Worm (Caenorhabditis elegans) whole organism, L4 larva: Measurements from ENCODE around the gene T25E4.2.
"Not testable (repeated sequence)": the region's sequence is repeated elsewhere in the genome, so short reads cannot be mapped to it uniquely, and the experiment has no call there.

Experiments used
- D1046.2 ChIP-seq: fragments of 200-800 bp; sonication (Bioruptor generic); IDR thresholded peaks from 2 replicates; pipeline ENCODE4 v1.3.6; 2022; ENCODE audit warnings: missing genetic modification characterization, missing compliant biosample characterization
- F26F4.8 ChIP-seq: fragments of 200-800 bp; sonication (Bioruptor generic); conservative IDR thresholded peaks from 2 replicates; pipeline ENCODE4 v1.3.6; 2022; ENCODE audit warnings: missing genetic modification characterization, missing compliant biosample characterization
- F37D6.2 ChIP-seq: sonication (generic microtip); optimal IDR thresholded peaks from 2 replicates; lab custom pipeline; 2016; ENCODE audit warnings: mild to moderate bottlenecking, missing genetic modification characterization, missing compliant biosample characterization
- T20F7.1 ChIP-seq: fragments of 200-800 bp; sonication (Bioruptor generic); optimal IDR thresholded peaks from 2 replicates; lab custom pipeline; 2018; ENCODE audit warnings: mild to moderate bottlenecking, missing genetic modification characterization, missing compliant biosample characterization
- ZK337.2 ChIP-seq: fragments of 200-800 bp; sonication (Bioruptor generic); IDR thresholded peaks from 2 replicates; pipeline ENCODE4 v1.3.6; 2022; ENCODE audit warnings: missing genetic modification reagents, missing genetic modification characterization, missing compliant biosample characterization
- ZK546.5 ChIP-seq, 2 experiments: sonication (generic microtip); optimal IDR thresholded peaks; 2 replicates each; lab custom pipeline; 2017; ENCODE audit warnings: missing biosample characterization in 2 of 2, missing genetic modification characterization in 2 of 2
- ceh-44 ChIP-seq: fragments of 200-800 bp; sonication (Bioruptor generic); IDR thresholded peaks from 2 replicates; pipeline ENCODE4 v1.3.6; 2022; ENCODE audit warnings: missing genetic modification reagents, missing genetic modification characterization, missing compliant biosample characterization
- daf-8 ChIP-seq: fragments of 200-800 bp; sonication (Bioruptor generic); IDR thresholded peaks from 2 replicates; pipeline ENCODE4 v1.3.6; 2022; ENCODE audit warnings: missing genetic modification characterization, missing compliant biosample characterization
- dmd-6 ChIP-seq: fragments of 200-800 bp; sonication (Bioruptor generic); IDR thresholded peaks from 2 replicates; pipeline ENCODE4 v1.3.6; 2022; ENCODE audit warnings: missing genetic modification reagents, missing genetic modification characterization, missing compliant biosample characterization
- dve-1 ChIP-seq: sonication (generic microtip); optimal IDR thresholded peaks from 2 replicates; lab custom pipeline; 2017; ENCODE audit warnings: antibody characterized with exemption, mild to moderate bottlenecking, missing genetic modification characterization, missing compliant biosample characterization; ENCODE audit not compliant: insufficient read depth
- gei-8 ChIP-seq: fragments of 200-800 bp; sonication (Bioruptor generic); optimal IDR thresholded peaks from 2 replicates; lab custom pipeline; 2018; ENCODE audit warnings: mild to moderate bottlenecking, missing genetic modification characterization, missing compliant biosample characterization
- hlh-30 ChIP-seq: sonication (generic microtip); optimal IDR thresholded peaks from 2 replicates; lab custom pipeline; 2017; ENCODE audit warnings: antibody characterized with exemption, mild to moderate bottlenecking, missing genetic modification characterization, missing compliant biosample characterization; ENCODE audit not compliant: insufficient read depth
- lin-39 ChIP-seq: fragments of 150-350 bp; optimal IDR thresholded peaks from 2 replicates; lab custom pipeline; 2014; ENCODE audit warnings: missing biosample characterization, missing genetic modification reagents, missing genetic modification characterization
- madf-9 ChIP-seq: fragments of 200-800 bp; sonication (Bioruptor generic); conservative IDR thresholded peaks from 2 replicates; pipeline ENCODE4 v1.3.6; 2022; ENCODE audit warnings: missing genetic modification reagents, missing genetic modification characterization, missing compliant biosample characterization
- mes-2 ChIP-seq: sonication (generic microtip); optimal IDR thresholded peaks from 2 replicates; lab custom pipeline; 2016; ENCODE audit warnings: missing genotype, mild to moderate bottlenecking, missing genetic modification characterization, missing compliant biosample characterization; ENCODE audit not compliant: poor library complexity, severe bottlenecking
- mxl-3 ChIP-seq: fragments of 200-800 bp; sonication (Bioruptor generic); optimal IDR thresholded peaks from 2 replicates; lab custom pipeline; 2018; ENCODE audit warnings: mild to moderate bottlenecking, missing genetic modification characterization, missing compliant biosample characterization
- nhr-48 ChIP-seq: sonication (generic microtip); optimal IDR thresholded peaks from 2 replicates; lab custom pipeline; 2016; ENCODE audit warnings: mild to moderate bottlenecking, missing genetic modification characterization, missing compliant biosample characterization
- rbr-2 ChIP-seq: sonication (generic microtip); optimal IDR thresholded peaks from 2 replicates; lab custom pipeline; 2016; ENCODE audit warnings: missing genotype, missing genetic modification characterization, missing compliant biosample characterization
- spr-1 ChIP-seq: sonication (generic microtip); optimal IDR thresholded peaks from 2 replicates; lab custom pipeline; 2016; ENCODE audit warnings: mild to moderate bottlenecking, missing genetic modification characterization, missing compliant biosample characterization
- spr-3 ChIP-seq: fragments of 200-800 bp; sonication (Bioruptor generic); optimal IDR thresholded peaks from 2 replicates; lab custom pipeline; 2018; ENCODE audit warnings: mild to moderate bottlenecking, missing genetic modification characterization, missing compliant biosample characterization
- tag-97 ChIP-seq: fragments of 200-800 bp; sonication (Bioruptor generic); IDR thresholded peaks from 2 replicates; pipeline ENCODE4 v1.3.6; 2022; ENCODE audit warnings: missing genetic modification characterization, missing compliant biosample characterization
- unc-62 ChIP-seq, 3 experiments: fragments of 150-350 bp in 1 of 3; sonication (generic microtip); optimal IDR thresholded peaks in 2 of 3; peaks in 1 of 3; 1 replicate in 1 of 3; 2 replicates in 2 of 3; lab custom pipeline; 2014 to 2017; ENCODE audit warnings: missing biosample characterization in 3 of 3, missing genetic modification characterization in 3 of 3, missing genetic modification reagents in 3 of 3, missing genotype in 1 of 3
- vab-7 ChIP-seq: fragments of 200-800 bp; sonication (Bioruptor generic); IDR thresholded peaks from 2 replicates; pipeline ENCODE4 v1.3.6; 2022; ENCODE audit warnings: missing genetic modification reagents, missing genetic modification characterization, missing compliant biosample characterization
- zag-1 ChIP-seq: fragments of 150-350 bp; optimal IDR thresholded peaks from 2 replicates; lab custom pipeline; 2014; ENCODE audit warnings: missing biosample characterization, missing genetic modification characterization
- zip-11 ChIP-seq: fragments of 200-800 bp; sonication (Bioruptor generic); IDR thresholded peaks from 2 replicates; pipeline ENCODE4 v1.3.6; 2022; ENCODE audit warnings: missing genetic modification characterization, missing compliant biosample characterization

The T25E4.2 gene

DNA sequence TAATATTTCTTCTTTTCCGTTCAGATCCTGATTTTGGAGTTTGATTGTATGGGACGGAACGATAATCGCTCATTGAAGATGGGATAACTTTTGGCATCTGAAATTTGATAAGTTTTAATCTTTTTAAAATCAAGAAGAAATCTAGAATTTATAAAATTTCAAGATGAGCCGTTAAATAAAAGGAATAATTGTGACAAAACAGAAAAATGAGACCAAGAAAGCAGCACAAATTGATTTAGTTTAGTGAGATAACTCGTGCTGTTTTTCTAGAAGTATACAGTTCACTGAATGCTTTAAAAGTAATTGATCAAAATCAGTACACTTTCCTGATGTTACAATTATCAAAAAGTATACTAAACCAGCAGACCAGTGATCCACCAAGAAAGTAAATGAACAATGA lies 42.1 kb downstream of the T25E4.2 start, which contains the start of gene hlh-27:
Gene hlh-27 (minus strand): TSS at position 101 of the 400 bp plus-strand sequence.
- TF ChIP-seq zag-1 (tag; lab: Kevin White, UChicago); F26F4.8 (GFP tag; lab: Robert Waterston, UW); vab-7 (GFP tag; lab: Robert Waterston, UW): not testable (repeated sequence)

DNA sequence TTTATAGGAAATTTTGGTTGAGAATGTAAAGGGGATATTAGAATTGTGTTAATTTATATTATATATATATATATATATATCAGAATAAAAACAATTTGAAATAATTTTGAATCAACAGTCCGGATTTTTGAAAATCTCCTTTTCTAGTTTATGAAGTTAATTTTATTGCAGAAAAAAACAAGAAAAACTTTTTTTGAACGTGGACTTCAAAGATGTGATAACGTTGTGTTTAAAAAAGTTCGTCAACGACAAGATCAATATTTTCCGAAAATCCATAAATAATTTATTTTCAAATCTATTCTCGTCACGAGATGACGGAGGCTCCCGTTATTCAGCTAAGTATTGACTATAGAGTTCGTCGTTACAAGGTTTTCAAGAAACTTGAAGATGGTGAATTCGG lies 44.7 kb downstream of the T25E4.2 start, which contains the start of gene C17C3.11:
Gene C17C3.11 (plus strand): TSS at position 301 of the 400 bp plus-strand sequence.
- TF ChIP-seq lin-39 (tag; lab: Kevin White, UChicago) (no peak), spr-3 (GFP tag; lab: Kevin White, UChicago) (no peak)

DNA sequence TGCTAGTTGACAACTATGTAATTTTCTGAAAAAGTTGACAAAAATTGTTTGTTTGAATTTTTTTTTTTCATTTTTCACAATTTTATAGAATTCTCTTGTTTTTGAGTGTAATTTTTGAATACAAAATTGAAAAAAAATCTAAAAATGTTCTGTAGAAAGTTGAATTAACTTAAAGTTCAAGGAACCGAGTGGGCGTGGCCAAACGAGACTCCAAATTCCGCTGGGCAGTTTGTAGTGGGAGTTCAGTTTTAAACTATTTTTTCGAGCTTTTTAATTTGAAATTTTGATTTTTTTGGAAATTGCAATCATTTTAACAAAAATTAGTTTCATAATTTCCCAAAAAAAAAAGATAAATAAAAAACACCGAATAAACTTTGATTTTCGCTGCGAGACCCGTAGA lies 45.1 kb downstream of the T25E4.2 start:
- TF ChIP-seq dve-1 (tag; lab: Kevin White, UChicago) (no peak), spr-1 (tag; lab: Kevin White, UChicago) (peak; percentile 65), dmd-6 (GFP tag; lab: Robert Waterston, UW) (no peak), T20F7.1 (GFP tag; lab: Kevin White, UChicago) (peak; percentile 61), mxl-3 (GFP tag; lab: Kevin White, UChicago) (no peak), daf-8 (GFP tag; lab: Robert Waterston, UW) (no peak)

DNA sequence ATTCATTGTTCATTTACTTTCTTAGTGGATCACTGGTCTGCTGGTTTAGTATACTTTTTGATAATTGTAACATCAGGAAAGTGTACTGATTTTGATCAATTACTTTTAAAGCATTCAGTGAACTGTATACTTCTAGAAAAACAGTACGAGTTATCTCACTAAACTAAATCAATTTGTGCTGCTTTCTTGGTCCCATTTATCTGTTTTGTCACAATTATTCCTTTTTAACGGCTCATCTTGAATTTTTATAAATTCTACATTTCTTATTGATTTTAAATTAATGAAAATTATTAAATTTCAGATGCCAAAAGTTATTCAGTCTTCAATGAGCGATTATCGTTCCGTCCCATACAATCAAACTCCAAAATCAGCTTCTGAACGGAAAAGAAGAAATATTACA lies 47.3 kb downstream of the T25E4.2 start, which contains the start of gene hlh-25:
Gene hlh-25 (plus strand): TSS at position 301 of the 400 bp plus-strand sequence.
- TF ChIP-seq F37D6.2; rbr-2 (tag; lab: Kevin White, UChicago); nhr-48 (tag; lab: Kevin White, UChicago): not testable (repeated sequence)

DNA sequence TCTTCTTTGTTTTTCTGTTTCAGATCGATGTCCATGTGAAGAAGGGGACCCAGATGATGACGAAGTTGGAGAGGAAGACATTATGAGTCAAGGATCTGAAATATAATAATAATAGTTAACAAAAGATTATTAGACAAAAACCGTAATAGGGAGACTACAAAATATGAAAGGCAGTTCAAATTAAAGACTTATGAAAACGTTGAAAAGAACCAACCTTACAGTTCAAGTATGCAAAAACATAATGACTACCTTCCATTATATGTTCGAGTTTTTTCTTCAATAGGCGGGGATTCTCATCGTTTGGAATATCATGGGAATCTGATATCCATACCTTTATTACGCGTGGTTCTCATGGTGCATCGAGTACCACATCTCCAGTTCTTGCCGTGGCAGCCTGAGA lies 48.6 kb downstream of the T25E4.2 start, which contains the start of gene hlh-26:
Gene hlh-26 (minus strand): TSS at position 101 of the 400 bp plus-strand sequence.
- no peak for TF ChIP-seq D1046.2 (GFP tag; lab: Robert Waterston, UW)
- TF ChIP-seq zip-11 (GFP tag; lab: Robert Waterston, UW) = no peak
- TF ChIP-seq ZK546.5 (tag; optimal IDR thresholded peaks at IDR 0.05; lab: Kevin White, UChicago) = no peak
- no peak for TF ChIP-seq ZK337.2 (GFP tag; lab: Robert Waterston, UW)
- no peak for TF ChIP-seq hlh-30 (tag; lab: Kevin White, UChicago)
- no peak for TF ChIP-seq gei-8 (GFP tag; lab: Kevin White, UChicago)
- no peak for TF ChIP-seq ceh-44 (GFP tag; lab: Robert Waterston, UW)
- TF ChIP-seq madf-9 (GFP tag; lab: Robert Waterston, UW) = no peak
- TF ChIP-seq mes-2 (tag; lab: Kevin White, UChicago) = no peak
- TF ChIP-seq, all 104 proteins: peak for 0

DNA sequence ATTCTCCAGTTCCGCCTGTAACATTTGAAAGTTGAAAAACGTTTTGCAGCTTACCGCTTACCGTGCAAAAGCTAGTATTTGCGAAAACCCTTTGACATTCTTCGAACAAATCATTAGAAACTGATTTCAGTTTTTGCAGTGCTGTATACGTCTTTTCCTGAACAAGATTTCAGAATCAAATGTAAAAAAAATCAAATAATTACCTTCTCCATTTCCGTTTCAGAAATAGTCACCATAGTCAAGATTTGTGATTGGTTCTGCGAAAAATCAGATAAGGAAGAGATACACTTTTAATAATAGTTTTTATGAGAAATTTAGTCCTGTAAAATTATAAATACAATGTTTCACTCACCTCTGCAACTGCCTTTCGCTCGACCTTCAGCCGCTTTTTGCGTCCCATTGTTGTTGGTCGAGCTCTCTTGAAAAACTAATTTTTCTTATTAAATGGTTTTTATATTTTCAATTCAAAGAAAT lies 50.3 kb downstream of the T25E4.2 start, which contains the start of gene C17C3.9:
Gene C17C3.9 (minus strand): TSS at position 424 of the 474 bp plus-strand sequence.
- TF ChIP-seq unc-62 (GFP tag; optimal IDR thresholded peaks at IDR 0.05 in 1 of 2; lab: Kevin White, UChicago) (peak in 1 of 2 experiments; percentile 91), unc-62 (tag; optimal IDR thresholded peaks at IDR 0.05; lab: Kevin White, UChicago) (no peak), tag-97 (GFP tag; lab: Robert Waterston, UW) (no peak)
